Worm (Caenorhabditis elegans): Measurements from ENCODE around the gene irg-8.

DNA sequence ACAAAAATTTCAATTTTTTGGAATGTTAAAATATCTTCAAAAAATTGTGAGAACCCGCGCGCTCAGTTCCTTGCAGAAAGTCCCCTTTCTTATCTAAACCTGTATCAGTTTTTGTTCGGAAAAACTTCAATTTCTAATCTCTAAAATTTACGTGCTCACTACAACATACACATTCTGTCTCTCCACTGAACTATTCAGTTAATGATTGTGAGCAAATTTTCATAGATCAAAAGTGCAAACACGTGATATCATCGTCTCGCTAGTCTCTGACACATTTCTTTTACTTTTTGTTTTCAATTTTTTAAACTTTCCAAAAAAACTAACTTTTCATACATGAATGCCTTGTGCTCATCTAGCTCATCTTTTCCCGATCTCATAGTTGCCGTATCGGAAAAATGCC lies 42.0 kb upstream of the irg-8 start, which contains the start of gene nhr-203:
- TF ChIP-seq K09A11.1 (tag; optimal IDR thresholded peaks at IDR 0.05; ENCODE audit: insufficient read depth) (no peak), ttx-3 (tag; optimal IDR thresholded peaks at IDR 0.05) (no peak), pqm-1 (tag; optimal IDR thresholded peaks at IDR 0.05) (no peak), ceh-24 (tag; optimal IDR thresholded peaks at IDR 0.05) (no peak), C08G9.2 (tag; optimal IDR thresholded peaks at IDR 0.05) (no peak), che-1 (tag; optimal IDR thresholded peaks at IDR 0.05) (no peak), pag-3 (tag; optimal IDR thresholded peaks at IDR 0.05; ENCODE audit: borderline replicate concordance) (no peak), ceh-45 (GFP tag; IDR thresholded peaks at IDR 0.05) (no peak), fkh-10 (GFP tag; optimal IDR thresholded peaks at IDR 0.05) (no peak), rnt-1 (tag; optimal IDR thresholded peaks at IDR 0.05) (no peak), pha-4 (tag; optimal IDR thresholded peaks at IDR 0.05) (no peak), dmd-4 (tag; optimal IDR thresholded peaks at IDR 0.05; ENCODE audit: borderline replicate concordance) (no peak)
